Fruit fly (Drosophila melanogaster) whole organism, embryonic: ENCODE results near the gene CG7296.
A peak's percentile ranks its signal among the peaks of the same experiment; 100 is the strongest.

Experiments
- CG17829 ChIP-seq: fragments of 200-800 bp; optimal IDR thresholded peaks from 2 replicates; lab custom pipeline; 2019; ENCODE audit warnings: missing biosample characterization, mild to moderate bottlenecking, missing genetic modification characterization, moderate library complexity
- Gug ChIP-seq: fragments of 200-800 bp; sonication (Bioruptor generic); IDR thresholded peaks from 4 replicates; pipeline ENCODE4 v1.3.6; 2022; ENCODE audit warnings: missing biosample characterization, missing genetic modification characterization
- Hand ChIP-seq: fragments of 200-800 bp; sonication (Bioruptor generic); optimal IDR thresholded peaks from 2 replicates; lab custom pipeline; 2017; ENCODE audit warnings: mild to moderate bottlenecking, missing biosample characterization, missing genetic modification reagents, missing genetic modification characterization
- Jarid2 ChIP-seq: fragments of 200-800 bp; sonication (Bioruptor generic); optimal IDR thresholded peaks from 3 replicates; lab custom pipeline; 2017; ENCODE audit warnings: mild to moderate bottlenecking, missing biosample characterization, missing genetic modification reagents, missing genetic modification characterization
- Neu2 ChIP-seq: fragments of 200-800 bp; sonication (Bioruptor generic); optimal IDR thresholded peaks from 3 replicates; lab custom pipeline; 2016; ENCODE audit warnings: missing biosample characterization, missing genetic modification characterization, borderline replicate concordance
- Optix ChIP-seq: fragments of 200-800 bp; sonication (Bioruptor generic); IDR thresholded peaks from 3 replicates; pipeline ENCODE4 v1.3.6; 2022; ENCODE audit warnings: missing biosample characterization, missing genetic modification characterization
- gt ChIP-seq: fragments of 200-800 bp; sonication (Bioruptor generic); IDR thresholded peaks from 2 replicates; pipeline ENCODE4 v1.3.6; 2022; ENCODE audit warnings: missing biosample characterization, missing genetic modification characterization
- odd ChIP-seq: fragments of 200-800 bp; sonication (Bioruptor generic); optimal IDR thresholded peaks from 2 replicates; lab custom pipeline; 2017; ENCODE audit warnings: missing biosample characterization, mild to moderate bottlenecking, missing genetic modification characterization
- tna ChIP-seq: fragments of 200-800 bp; sonication (Bioruptor generic); IDR thresholded peaks from 2 replicates; pipeline ENCODE4 v1.3.6; 2022; ENCODE audit warnings: missing biosample characterization, missing genetic modification characterization; ENCODE audit not compliant: partially characterized antibody
- tx ChIP-seq: fragments of 200-800 bp; sonication (Bioruptor generic); optimal IDR thresholded peaks from 2 replicates; lab custom pipeline; 2016; ENCODE audit warnings: missing biosample characterization, missing genetic modification characterization

DNA sequence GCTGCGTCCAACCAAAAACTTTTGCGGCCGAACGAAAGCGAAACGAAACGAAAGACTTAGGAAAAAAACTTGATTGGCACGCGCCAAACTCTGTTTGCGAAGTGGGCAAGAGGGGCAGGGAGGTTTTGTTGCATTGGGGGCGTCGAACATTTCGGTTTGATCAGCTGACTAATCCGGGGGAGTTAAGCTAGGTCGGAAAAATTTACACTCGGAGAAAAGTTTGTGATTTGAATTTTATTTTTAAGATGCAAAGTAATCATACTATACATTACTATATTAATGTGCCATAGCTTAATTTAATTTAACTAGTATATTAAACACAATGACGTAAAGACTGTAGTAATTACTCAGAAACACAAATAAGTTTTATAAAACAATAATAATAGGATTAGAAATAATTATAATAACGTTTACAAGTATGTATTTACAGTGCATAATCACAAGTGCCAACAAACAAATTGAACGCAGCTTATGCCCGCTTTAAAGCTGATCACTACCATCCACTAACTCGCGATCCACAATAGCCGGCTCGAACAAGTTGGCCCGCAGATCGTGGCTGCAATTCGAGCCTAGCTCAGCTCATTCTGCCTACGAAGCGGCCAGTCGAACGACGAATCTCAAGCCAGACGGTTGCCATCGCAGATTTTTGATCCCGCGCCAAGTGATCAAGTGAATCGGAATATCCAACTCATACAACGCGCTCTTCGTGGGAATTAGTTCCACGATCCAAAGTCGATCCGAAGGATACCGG lies 25.2 kb downstream of the CG7296 start, which contains the start of gene CG31871:
- TF ChIP-seq tna (GFP tag; lab: Robert Waterston, UW), result no peak
- TF ChIP-seq gt (GFP tag; lab: Robert Waterston, UW), result no peak
- TF ChIP-seq Jarid2 (GFP tag; lab: Kevin White, UChicago), result peak; percentile 52
- no peak for TF ChIP-seq tx (GFP tag; lab: Kevin White, UChicago)
- no peak for TF ChIP-seq Optix (GFP tag; lab: Robert Waterston, UW)
- peak; percentile 80 for TF ChIP-seq CG17829 (tag; lab: Kevin White, UChicago)
- no peak for TF ChIP-seq Neu2 (GFP tag; lab: Kevin White, UChicago)
- TF ChIP-seq Hand (GFP tag; lab: Kevin White, UChicago), result no peak
- TF ChIP-seq odd (GFP tag; lab: Kevin White, UChicago), result peak; percentile 59
- no peak for TF ChIP-seq Gug (GFP tag; lab: Robert Waterston, UW)
